Fruit fly (Drosophila melanogaster) whole organism, embryonic: ENCODE data around the gene TwdlX.
A peak's percentile ranks its signal among the peaks of the same experiment; 100 is the strongest.

ENCODE experiments used
- Bgb ChIP-seq: fragments of 200-800 bp; sonication (Bioruptor generic); IDR thresholded peaks from 2 replicates; pipeline ENCODE4 v1.3.6; 2022; ENCODE audit warnings: missing biosample characterization, missing genetic modification characterization; ENCODE audit not compliant: partially characterized antibody
- C15 ChIP-seq: fragments of 200-800 bp; sonication (Bioruptor generic); IDR thresholded peaks from 3 replicates; pipeline ENCODE4 v1.3.6; 2022; ENCODE audit warnings: missing biosample characterization, missing genetic modification characterization
- CG10147 ChIP-seq: fragments of 200-800 bp; sonication (Bioruptor generic); optimal IDR thresholded peaks from 2 replicates; lab custom pipeline; 2019; ENCODE audit warnings: missing biosample characterization, mild to moderate bottlenecking, missing genetic modification characterization, moderate library complexity
- CG11504 ChIP-seq: fragments of 200-800 bp; sonication (Bioruptor generic); optimal IDR thresholded peaks from 3 replicates; lab custom pipeline; 2019; ENCODE audit warnings: missing biosample characterization, mild to moderate bottlenecking, missing genetic modification characterization, moderate library complexity
- CG15011 ChIP-seq: fragments of 200-800 bp; sonication (Bioruptor generic); optimal IDR thresholded peaks from 3 replicates; lab custom pipeline; 2018; ENCODE audit warnings: missing biosample characterization, mild to moderate bottlenecking, missing genetic modification characterization
- CG15514 ChIP-seq: fragments of 200-800 bp; sonication (Bioruptor generic); optimal IDR thresholded peaks from 3 replicates; lab custom pipeline; 2017; ENCODE audit warnings: missing biosample characterization, missing genetic modification characterization, mild to moderate bottlenecking, moderate library complexity, missing genetic modification reagents
- CG17359 ChIP-seq: fragments of 200-800 bp; sonication (Bioruptor generic); optimal IDR thresholded peaks from 3 replicates; lab custom pipeline; 2018; ENCODE audit warnings: missing biosample characterization, mild to moderate bottlenecking, missing genetic modification characterization, moderate library complexity
- CG18599 ChIP-seq: fragments of 200-800 bp; sonication (Bioruptor generic); optimal IDR thresholded peaks from 3 replicates; lab custom pipeline; 2017; ENCODE audit warnings: missing biosample characterization, missing genetic modification characterization, mild to moderate bottlenecking, moderate library complexity, missing genetic modification reagents
- CG2120 ChIP-seq: fragments of 200-800 bp; sonication (Bioruptor generic); optimal IDR thresholded peaks from 3 replicates; lab custom pipeline; 2016; ENCODE audit warnings: missing biosample characterization, missing genetic modification characterization
- CG32767 ChIP-seq: fragments of 200-800 bp; sonication (Bioruptor generic); IDR thresholded peaks from 2 replicates; pipeline ENCODE4 v1.3.6; 2022; ENCODE audit warnings: missing biosample characterization, missing genetic modification characterization
- CG34224 ChIP-seq: fragments of 200-800 bp; sonication (Bioruptor generic); IDR thresholded peaks from 3 replicates; pipeline ENCODE4 v1.3.6; 2022; ENCODE audit warnings: missing biosample characterization, missing genetic modification characterization; ENCODE audit not compliant: partially characterized antibody
- CG34422 ChIP-seq: fragments of 200-800 bp; sonication (Bioruptor generic); IDR thresholded peaks from 3 replicates; pipeline ENCODE4 v1.3.6; 2022; ENCODE audit warnings: missing biosample characterization, missing genetic modification characterization
- CG3838 ChIP-seq: fragments of 200-800 bp; sonication (Bioruptor generic); optimal IDR thresholded peaks from 3 replicates; lab custom pipeline; 2016; ENCODE audit warnings: missing biosample characterization, missing genetic modification characterization
- CG3847 ChIP-seq: fragments of 200-800 bp; sonication (Bioruptor generic); IDR thresholded peaks from 2 replicates; pipeline ENCODE4 v1.3.6; 2022; ENCODE audit warnings: missing biosample characterization, missing genetic modification characterization
- CG4424 ChIP-seq: fragments of 200-800 bp; sonication (Bioruptor generic); optimal IDR thresholded peaks from 3 replicates; lab custom pipeline; 2016; ENCODE audit warnings: missing biosample characterization, missing genetic modification characterization
- CG6254 ChIP-seq: fragments of 200-800 bp; sonication (Bioruptor generic); optimal IDR thresholded peaks from 3 replicates; lab custom pipeline; 2017; ENCODE audit warnings: mild to moderate bottlenecking, missing biosample characterization, missing genetic modification reagents, missing genetic modification characterization
- CG6791 ChIP-seq: fragments of 200-800 bp; sonication (Bioruptor generic); IDR thresholded peaks from 3 replicates; pipeline ENCODE4 v1.3.6; 2022; ENCODE audit warnings: missing biosample characterization, missing genetic modification characterization; ENCODE audit not compliant: partially characterized antibody
- CG7556 ChIP-seq: fragments of 200-800 bp; sonication (Bioruptor generic); optimal IDR thresholded peaks from 2 replicates; lab custom pipeline; 2017; ENCODE audit warnings: missing biosample characterization, mild to moderate bottlenecking, missing genetic modification characterization
- CG7839 ChIP-seq: fragments of 200-800 bp; sonication (Bioruptor generic); optimal IDR thresholded peaks from 3 replicates; lab custom pipeline; 2018; ENCODE audit warnings: missing biosample characterization, mild to moderate bottlenecking, missing genetic modification characterization, moderate library complexity
- CG9817 ChIP-seq: fragments of 200-800 bp; sonication (Bioruptor generic); optimal IDR thresholded peaks from 2 replicates; lab custom pipeline; 2018; ENCODE audit warnings: missing biosample characterization, mild to moderate bottlenecking, missing genetic modification characterization, moderate library complexity
- CTCF ChIP-seq: fragments of 200-800 bp; sonication (Bioruptor generic); optimal IDR thresholded peaks from 2 replicates; lab custom pipeline; 2017; ENCODE audit warnings: missing biosample characterization, mild to moderate bottlenecking, missing genetic modification characterization, moderate library complexity
- D19A ChIP-seq: fragments of 200-800 bp; optimal IDR thresholded peaks from 3 replicates; lab custom pipeline; 2019; ENCODE audit warnings: missing biosample characterization, mild to moderate bottlenecking, missing genetic modification characterization, moderate library complexity
- Dfd ChIP-seq, 2 experiments: fragments of >200 bp; optimal IDR thresholded peaks; 2 replicates each; lab custom pipeline; 2017; ENCODE audit warnings: missing biosample characterization in 2 of 2, missing genetic modification characterization in 2 of 2
- Ets65A ChIP-seq: fragments of 200-800 bp; sonication (Bioruptor generic); peaks from one replicate; lab custom pipeline; 2016; ENCODE audit warnings: missing biosample characterization, missing genetic modification characterization
- Fer1 ChIP-seq: fragments of 200-800 bp; sonication (Bioruptor generic); optimal IDR thresholded peaks from 2 replicates; lab custom pipeline; 2017; ENCODE audit warnings: missing biosample characterization, mild to moderate bottlenecking, missing genetic modification characterization
- H15 ChIP-seq: fragments of 200-800 bp; sonication (Bioruptor generic); IDR thresholded peaks from 3 replicates; pipeline ENCODE4 v1.3.6; 2022; ENCODE audit warnings: missing biosample characterization, missing genetic modification characterization
- HLHmδ ChIP-seq: fragments of 200-800 bp; sonication (Bioruptor generic); optimal IDR thresholded peaks from 2 replicates; lab custom pipeline; 2018; ENCODE audit warnings: missing biosample characterization, mild to moderate bottlenecking, missing genetic modification characterization, moderate library complexity
- Med ChIP-seq: fragments of 200-800 bp; sonication (Bioruptor generic); peaks from one replicate; lab custom pipeline; 2016; ENCODE audit warnings: missing biosample characterization, missing genetic modification characterization, mild to moderate bottlenecking, inconsistent platforms, moderate library complexity
- Tbp ChIP-seq: fragments of >200 bp; optimal IDR thresholded peaks from 2 replicates; lab custom pipeline; 2018; ENCODE audit warnings: missing biosample characterization, missing genetic modification characterization
- Trl ChIP-seq, 3 experiments: fragments of >200 bp in 2 of 3; fragments of 200-800 bp in 1 of 3; sonication (Bioruptor generic) in 1 of 3; optimal IDR thresholded peaks; 2 replicates in 1 of 3; 3 replicates in 2 of 3; lab custom pipeline; 2016 to 2017; ENCODE audit warnings: missing biosample characterization in 1 of 3, missing genetic modification characterization in 1 of 3
- chif ChIP-seq, 2 experiments: fragments of 200-800 bp; sonication (Bioruptor generic); optimal IDR thresholded peaks; 3 replicates each; lab custom pipeline; 2016; ENCODE audit warnings: missing biosample characterization in 2 of 2, missing genetic modification characterization in 2 of 2
- chinmo ChIP-seq: fragments of 200-800 bp; sonication (Bioruptor generic); IDR thresholded peaks from 4 replicates; pipeline ENCODE4 v1.3.6; 2022; ENCODE audit warnings: missing biosample characterization, missing genetic modification characterization; ENCODE audit not compliant: partially characterized antibody
- chm ChIP-seq: fragments of 200-800 bp; sonication (Bioruptor generic); IDR thresholded peaks from 2 replicates; pipeline ENCODE4 v1.3.6; 2022; ENCODE audit warnings: missing biosample characterization, missing genetic modification characterization
- ci ChIP-seq: fragments of 200-800 bp; sonication (Bioruptor generic); IDR thresholded peaks from 3 replicates; pipeline ENCODE4 v1.3.6; 2022; ENCODE audit warnings: missing biosample characterization, missing genetic modification characterization
- gem ChIP-seq: fragments of 200-800 bp; sonication (Bioruptor generic); optimal IDR thresholded peaks from 2 replicates; lab custom pipeline; 2019; ENCODE audit warnings: missing biosample characterization, mild to moderate bottlenecking, missing genetic modification characterization, moderate library complexity
- gfzf ChIP-seq: fragments of 200-800 bp; sonication (Bioruptor generic); optimal IDR thresholded peaks from 2 replicates; lab custom pipeline; 2016; ENCODE audit warnings: missing biosample characterization, mild to moderate bottlenecking, missing genetic modification characterization, moderate library complexity
- hbn ChIP-seq: fragments of 200-800 bp; sonication (Bioruptor generic); IDR thresholded peaks from 2 replicates; pipeline ENCODE4 v1.3.6; 2022; ENCODE audit warnings: missing biosample characterization, missing genetic modification characterization; ENCODE audit not compliant: partially characterized antibody
- ken ChIP-seq: fragments of 200-800 bp; sonication (Bioruptor generic); IDR thresholded peaks from 3 replicates; pipeline ENCODE4 v1.3.6; 2022; ENCODE audit warnings: missing biosample characterization, missing genetic modification characterization
- knrl ChIP-seq: fragments of 200-800 bp; sonication (Bioruptor generic); IDR thresholded peaks from 3 replicates; pipeline ENCODE4 v1.3.6; 2022; ENCODE audit warnings: missing biosample characterization, missing genetic modification characterization; ENCODE audit not compliant: partially characterized antibody
- nmo ChIP-seq: fragments of 200-800 bp; sonication (Bioruptor generic); optimal IDR thresholded peaks from 2 replicates; lab custom pipeline; 2018; ENCODE audit warnings: missing biosample characterization, mild to moderate bottlenecking, missing genetic modification characterization, moderate library complexity
- onecut ChIP-seq: fragments of 200-800 bp; sonication (Bioruptor generic); IDR thresholded peaks from 2 replicates; pipeline ENCODE4 v1.3.6; 2022; ENCODE audit warnings: missing biosample characterization, missing genetic modification characterization
- phol ChIP-seq: fragments of 200-800 bp; sonication (Bioruptor generic); optimal IDR thresholded peaks from 3 replicates; lab custom pipeline; 2018; ENCODE audit warnings: missing biosample characterization, mild to moderate bottlenecking, missing genetic modification characterization, moderate library complexity
- row ChIP-seq: fragments of 200-800 bp; sonication (Bioruptor generic); IDR thresholded peaks from 3 replicates; pipeline ENCODE4 v1.3.6; 2022; ENCODE audit warnings: missing biosample characterization, missing genetic modification characterization
- sens ChIP-seq: fragments of 200-800 bp; sonication (Bioruptor generic); peaks from one replicate; lab custom pipeline; 2016; ENCODE audit warnings: missing biosample characterization, missing genetic modification characterization
- sqz ChIP-seq: fragments of 200-800 bp; sonication (Bioruptor generic); optimal IDR thresholded peaks from 3 replicates; lab custom pipeline; 2018; ENCODE audit warnings: missing biosample characterization, mild to moderate bottlenecking, missing genetic modification characterization
- stc ChIP-seq: fragments of 200-800 bp; sonication (Bioruptor generic); IDR thresholded peaks from 2 replicates; pipeline ENCODE4 v1.3.6; 2022; ENCODE audit warnings: missing biosample characterization, missing genetic modification characterization
- tio ChIP-seq: fragments of 200-800 bp; sonication (Bioruptor generic); optimal IDR thresholded peaks from 2 replicates; lab custom pipeline; 2017; ENCODE audit warnings: missing biosample characterization, missing genetic modification characterization, inconsistent platforms
- tna ChIP-seq: fragments of 200-800 bp; sonication (Bioruptor generic); IDR thresholded peaks from 2 replicates; pipeline ENCODE4 v1.3.6; 2022; ENCODE audit warnings: missing biosample characterization, missing genetic modification characterization; ENCODE audit not compliant: partially characterized antibody
- yki ChIP-seq: fragments of >200 bp; optimal IDR thresholded peaks from 3 replicates; lab custom pipeline; 2018

Gene TwdlX

DNA sequence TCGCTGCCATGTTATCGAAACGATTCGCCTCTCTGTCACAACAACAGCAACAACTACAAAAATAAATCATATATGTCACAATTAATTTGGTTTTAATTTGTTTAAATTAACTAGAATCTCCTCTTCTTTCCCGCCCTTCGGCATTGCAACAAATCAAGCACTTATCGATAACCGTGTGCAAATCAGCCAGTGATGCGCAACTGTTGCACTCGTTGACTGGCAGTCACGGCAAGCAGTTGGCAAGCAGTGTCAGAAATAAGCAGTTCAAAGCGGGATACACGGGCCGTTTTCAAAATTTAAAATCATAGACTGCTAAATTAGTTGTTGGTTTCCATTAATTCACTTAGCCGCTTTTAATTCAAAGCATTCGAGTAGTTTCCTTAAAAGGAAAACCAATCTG, 47.1 kb upstream of the TwdlX start, which contains the start of gene Axs (continued):
- TF ChIP-seq phol (tag; lab: Kevin White, UChicago) (peak; percentile 45), hbn (GFP tag; lab: Robert Waterston, UW) (peak; percentile 50), sqz (no peak), CG34224 (GFP tag; lab: Robert Waterston, UW) (0 out of 3 replicates have a peak, but pooled peaks have one; percentile 35), yki (lab: Kevin White, UChicago) (no peak), Bgb (GFP tag; lab: Robert Waterston, UW) (peak; percentile 85), CG4424 (no peak), tna (GFP tag; lab: Robert Waterston, UW) (peak; percentile 74), ken (GFP tag; lab: Robert Waterston, UW) (no peak), HLHmδ (GFP tag; lab: Kevin White, UChicago) (no peak), Dfd (GFP tag; optimal IDR thresholded peaks at IDR 0.05; lab: Kevin White, UChicago) (peak in 1 of 2 experiments; percentile 31), H15 (GFP tag; lab: Robert Waterston, UW) (no peak), ci (GFP tag; lab: Robert Waterston, UW) (peak; percentile 21; the same call in 1 of the 3 replicates), CG32767 (GFP tag; lab: Robert Waterston, UW) (no peak), CG9817 (tag; lab: Kevin White, UChicago) (peak; percentile 0), CG3838 (GFP tag; lab: Kevin White, UChicago) (no peak), tio (GFP tag; lab: Kevin White, UChicago) (no peak), CG34422 (0 out of 3 replicates have a peak, but pooled peaks have one; percentile 36), onecut (0 out of 2 replicates have a peak, but pooled peaks have one; percentile 7), CG6791 (GFP tag; lab: Robert Waterston, UW) (peak; percentile 75), CG6254 (no peak), Tbp (GFP tag; lab: Kevin White, UChicago) (no peak), chif (GFP tag; optimal IDR thresholded peaks at IDR 0.05; lab: Kevin White, UChicago) (peak; percentile 3 to 10)

DNA sequence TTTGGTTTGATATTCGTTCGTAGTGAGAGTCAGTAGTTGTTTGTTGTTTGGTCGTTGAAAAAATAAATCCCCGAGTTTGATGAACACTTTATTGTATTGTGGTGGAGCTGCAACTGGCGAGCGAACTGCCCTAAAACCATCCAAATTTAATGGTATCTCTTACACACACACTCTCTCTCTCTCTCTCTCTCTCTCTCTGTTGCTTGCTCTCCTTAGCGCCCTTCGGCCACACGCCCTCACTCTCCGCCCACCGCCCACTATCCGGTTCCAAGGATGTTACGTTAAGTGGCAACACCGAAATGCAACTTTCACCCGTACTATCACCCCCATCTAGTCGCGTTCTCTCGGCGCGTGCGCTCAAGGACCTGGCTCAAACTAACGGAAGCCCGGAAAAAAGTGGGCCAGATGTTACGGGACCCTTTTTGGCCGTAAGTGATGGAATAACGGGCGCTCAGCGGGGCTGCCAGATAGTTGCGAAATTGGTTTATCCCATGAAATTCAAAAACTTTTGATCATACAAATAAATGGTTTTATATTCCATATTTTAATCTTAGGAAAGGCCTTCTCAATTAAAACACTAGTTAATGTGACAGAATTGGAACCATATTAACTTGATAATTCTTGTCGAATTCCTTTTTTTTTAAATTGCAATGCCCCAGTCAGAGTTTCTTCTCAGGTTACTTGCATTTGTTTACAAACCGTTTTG, 43.3 kb upstream of the TwdlX start:
- TF ChIP-seq knrl (GFP tag; lab: Robert Waterston, UW): no peak
- TF ChIP-seq nmo (GFP tag; lab: Kevin White, UChicago): peak; percentile 24
- TF ChIP-seq chinmo: 0 out of 4 replicates have a peak, but pooled peaks have one; percentile 25
- TF ChIP-seq CG3847: no peak
- peak; percentile 78 for TF ChIP-seq sens
- peak; percentile 20 for TF ChIP-seq phol (tag; lab: Kevin White, UChicago)
- TF ChIP-seq CG2120: peak; percentile 17
- no peak for TF ChIP-seq stc (GFP tag; lab: Robert Waterston, UW)
- peak; percentile 36 for TF ChIP-seq Med (GFP tag; lab: Kevin White, UChicago)
- no peak for TF ChIP-seq CG17359
- peak; percentile 13 for TF ChIP-seq gfzf
- peak; percentile 9 for TF ChIP-seq D19A
- peak; percentile 76 for TF ChIP-seq Ets65A (GFP tag; lab: Kevin White, UChicago)
- TF ChIP-seq CG15011 (GFP tag; lab: Kevin White, UChicago): no peak
- TF ChIP-seq C15 (GFP tag; lab: Robert Waterston, UW): no peak
- TF ChIP-seq CG18599: peak; percentile 38
- TF ChIP-seq CG7839 (tag; lab: Kevin White, UChicago): peak; percentile 5
- TF ChIP-seq CTCF: no peak
- peak; percentile 33 for TF ChIP-seq Fer1
- TF ChIP-seq chm: no peak
- TF ChIP-seq CG11504 (tag; lab: Kevin White, UChicago): peak; percentile 38
- peak; percentile 24 for TF ChIP-seq CG15514
- no peak for TF ChIP-seq CG10147 (GFP tag; lab: Kevin White, UChicago)
- TF ChIP-seq gem (tag; lab: Kevin White, UChicago): peak; percentile 7
- 0 out of 3 replicates have a peak, but pooled peaks have one; percentile 24 for TF ChIP-seq row (GFP tag; lab: Robert Waterston, UW)
- peak; percentile 56 to 79 for TF ChIP-seq Trl (optimal IDR thresholded peaks at IDR 0.05; lab: Kevin White, UChicago)
- TF ChIP-seq Trl (GFP tag; optimal IDR thresholded peaks at IDR 0.05; lab: Kevin White, UChicago): no peak
- peak; percentile 3 for TF ChIP-seq CG7556 (GFP tag; lab: Kevin White, UChicago)
